Worm (Caenorhabditis elegans): ENCODE data around the gene sec-61.G.

DNA sequence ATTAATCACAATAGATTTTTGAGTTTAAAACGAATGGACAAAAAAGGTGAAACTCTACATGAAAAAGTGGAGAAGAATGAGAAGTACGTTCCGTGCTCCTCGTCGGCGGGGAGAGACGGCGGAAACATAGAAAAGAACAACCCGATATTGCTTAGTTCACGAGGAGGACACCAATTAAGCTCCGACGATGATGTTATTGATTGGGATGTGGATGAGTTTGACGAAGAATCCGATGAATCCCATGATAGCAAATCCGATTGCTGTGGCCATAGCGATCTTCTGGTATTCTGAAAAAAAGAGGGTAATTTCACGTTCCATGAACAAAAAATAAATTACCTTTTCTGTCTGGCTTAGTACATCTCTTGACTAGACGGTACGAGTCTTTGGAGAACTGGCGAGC is 237 bp downstream of the sec-61.G start:
- TF ChIP-seq pha-4 (tag; optimal IDR thresholded peaks at IDR 0.05) (no peak), flh-1 (GFP tag; optimal IDR thresholded peaks at IDR 0.05) (no peak), M03D4.4 (tag; optimal IDR thresholded peaks at IDR 0.05) (no peak), lin-13 (tag; optimal IDR thresholded peaks at IDR 0.05) (no peak), nhr-28 (tag; optimal IDR thresholded peaks at IDR 0.05) (no peak), unc-120 (tag; optimal IDR thresholded peaks at IDR 0.05; ENCODE audit: poor library complexity, severe bottlenecking) (no peak), unc-62 (GFP tag; optimal IDR thresholded peaks at IDR 0.05) (no peak), lsy-2 (tag; optimal IDR thresholded peaks at IDR 0.05) (no peak), snpc-4 (tag; optimal IDR thresholded peaks at IDR 0.05) (no peak), nhr-12 (tag; optimal IDR thresholded peaks at IDR 0.05) (no peak)
